Worm (Caenorhabditis elegans) whole organism, L1 larva: ENCODE results near the gene C53A5.2.
A peak's percentile ranks its signal among the peaks of the same experiment; 100 is the strongest.

ENCODE experiments used
- C04F5.9 ChIP-seq: sonication (generic microtip); optimal IDR thresholded peaks from 2 replicates; lab custom pipeline; 2016; ENCODE audit warnings: missing genetic modification characterization, missing compliant biosample characterization
- C16A3.4 ChIP-seq: fragments of 150-350 bp; optimal IDR thresholded peaks from 2 replicates; lab custom pipeline; 2014; ENCODE audit warnings: missing biosample characterization, missing genetic modification characterization
- alr-1 ChIP-seq: fragments of 200-800 bp; sonication (Bioruptor generic); optimal IDR thresholded peaks from 2 replicates; lab custom pipeline; 2018; ENCODE audit warnings: borderline replicate concordance, mild to moderate bottlenecking, missing genetic modification characterization, missing compliant biosample characterization
- ama-1 ChIP-seq: fragments of 150-350 bp; optimal IDR thresholded peaks from 2 replicates; lab custom pipeline; 2014
- ceh-63 ChIP-seq: fragments of 200-800 bp; sonication (Bioruptor generic); optimal IDR thresholded peaks from 2 replicates; lab custom pipeline; 2018; ENCODE audit warnings: mild to moderate bottlenecking, missing genetic modification characterization, missing compliant biosample characterization
- ceh-8 ChIP-seq: fragments of 200-800 bp; sonication (Bioruptor generic); optimal IDR thresholded peaks from 2 replicates; lab custom pipeline; 2018; ENCODE audit warnings: mild to moderate bottlenecking, missing genetic modification characterization, moderate library complexity, missing compliant biosample characterization
- ceh-82 ChIP-seq, 3 experiments: fragments of 150-350 bp in 1 of 3; sonication (generic microtip) in 2 of 3; optimal IDR thresholded peaks; 2 replicates each; lab custom pipeline; 2014 to 2017; ENCODE audit warnings: missing biosample characterization in 3 of 3, missing genetic modification characterization in 3 of 3
- dsc-1 ChIP-seq: sonication (generic microtip); optimal IDR thresholded peaks from 2 replicates; lab custom pipeline; 2016; ENCODE audit warnings: mild to moderate bottlenecking, missing genetic modification characterization, missing compliant biosample characterization
- efl-1 ChIP-seq, 4 experiments: fragments of 150-350 bp; optimal IDR thresholded peaks in 3 of 4; peaks in 1 of 4; 1 replicate in 1 of 4; 2 replicates in 3 of 4; lab custom pipeline; 2014; ENCODE audit warnings: missing biosample characterization in 2 of 4, missing genetic modification characterization in 2 of 4, missing genetic modification reagents in 2 of 4
- egl-13 ChIP-seq: sonication (generic microtip); optimal IDR thresholded peaks from 2 replicates; lab custom pipeline; 2016; ENCODE audit warnings: missing genotype, missing genetic modification reagents, missing genetic modification characterization, missing compliant biosample characterization
- elt-2 ChIP-seq: sonication (generic microtip); optimal IDR thresholded peaks from 2 replicates; lab custom pipeline; 2016; ENCODE audit warnings: missing genetic modification characterization, mild to moderate bottlenecking, inconsistent platforms, missing compliant biosample characterization, missing genetic modification reagents
- elt-3 ChIP-seq, 6 experiments: fragments of 150-350 bp in 1 of 6; sonication (generic microtip); optimal IDR thresholded peaks; 2 replicates each; lab custom pipeline; 2017 to 2018; ENCODE audit warnings: missing biosample characterization in 6 of 6, missing genetic modification characterization in 6 of 6, inconsistent platforms in 1 of 6
- ets-5 ChIP-seq: fragments of 200-800 bp; sonication (Bioruptor generic); IDR thresholded peaks from 2 replicates; pipeline ENCODE4 v1.3.6; 2022; ENCODE audit warnings: missing genetic modification characterization, missing compliant biosample characterization
- fkh-10 ChIP-seq: sonication (generic microtip); optimal IDR thresholded peaks from 2 replicates; lab custom pipeline; 2017; ENCODE audit warnings: missing biosample characterization, missing genetic modification reagents, missing genetic modification characterization
- fkh-4 ChIP-seq: sonication (generic microtip); optimal IDR thresholded peaks from 2 replicates; lab custom pipeline; 2016; ENCODE audit warnings: missing compliant biosample characterization, missing genetic modification characterization, borderline replicate concordance
- fkh-8 ChIP-seq: sonication (generic microtip); optimal IDR thresholded peaks from 2 replicates; lab custom pipeline; 2016; ENCODE audit warnings: mild to moderate bottlenecking, missing genetic modification characterization, missing compliant biosample characterization
- fos-1 ChIP-seq: fragments of 150-350 bp; optimal IDR thresholded peaks from 2 replicates; lab custom pipeline; 2014; ENCODE audit warnings: missing biosample characterization, missing genetic modification characterization
- hlh-4 ChIP-seq: sonication (generic microtip); optimal IDR thresholded peaks from 2 replicates; lab custom pipeline; 2016; ENCODE audit warnings: mild to moderate bottlenecking, missing genetic modification characterization, missing compliant biosample characterization
- irx-1 ChIP-seq: sonication (generic microtip); optimal IDR thresholded peaks from 2 replicates; lab custom pipeline; 2016; ENCODE audit warnings: missing genetic modification characterization, missing compliant biosample characterization
- lin-14 ChIP-seq: fragments of 200-800 bp; sonication (Bioruptor generic); optimal IDR thresholded peaks from 2 replicates; lab custom pipeline; 2018; ENCODE audit warnings: mild to moderate bottlenecking, missing genetic modification characterization, moderate library complexity, missing compliant biosample characterization
- lir-3 ChIP-seq: sonication (generic microtip); optimal IDR thresholded peaks from 2 replicates; lab custom pipeline; 2016; ENCODE audit warnings: mild to moderate bottlenecking, missing genetic modification characterization, moderate library complexity, missing compliant biosample characterization; ENCODE audit not compliant: poor library complexity
- mef-2 ChIP-seq: fragments of 150-350 bp; optimal IDR thresholded peaks from 2 replicates; lab custom pipeline; 2014; ENCODE audit warnings: missing biosample characterization, missing genetic modification characterization
- mep-1 ChIP-seq: fragments of 150-350 bp; optimal IDR thresholded peaks from 2 replicates; lab custom pipeline; 2014; ENCODE audit warnings: missing biosample characterization, missing genetic modification characterization
- nhr-11 ChIP-seq: fragments of 150-350 bp; optimal IDR thresholded peaks from 2 replicates; lab custom pipeline; 2014; ENCODE audit warnings: missing biosample characterization, missing genetic modification characterization
- nhr-12 ChIP-seq: sonication (generic microtip); optimal IDR thresholded peaks from 2 replicates; lab custom pipeline; 2017; ENCODE audit warnings: missing biosample characterization, missing genetic modification characterization
- nhr-19 ChIP-seq: fragments of 200-800 bp; sonication (Bioruptor generic); conservative IDR thresholded peaks from 2 replicates; pipeline ENCODE4 v1.3.6; 2022; ENCODE audit warnings: missing genetic modification characterization, missing compliant biosample characterization
- nhr-237 ChIP-seq: fragments of 150-350 bp; optimal IDR thresholded peaks from 2 replicates; lab custom pipeline; 2014; ENCODE audit warnings: missing biosample characterization, missing genetic modification characterization
- nhr-28 ChIP-seq: fragments of 150-350 bp; optimal IDR thresholded peaks from 2 replicates; lab custom pipeline; 2014; ENCODE audit warnings: missing biosample characterization, missing genetic modification characterization
- nhr-71 ChIP-seq: sonication (generic microtip); optimal IDR thresholded peaks from 2 replicates; lab custom pipeline; 2016; ENCODE audit warnings: mild to moderate bottlenecking, missing genetic modification characterization, moderate library complexity, missing compliant biosample characterization
- pag-3 ChIP-seq: sonication (generic microtip); optimal IDR thresholded peaks from 2 replicates; lab custom pipeline; 2017; ENCODE audit warnings: missing genetic modification characterization, mild to moderate bottlenecking, missing compliant biosample characterization, antibody characterized with exemption, borderline replicate concordance; ENCODE audit not compliant: insufficient read depth
- rnt-1 ChIP-seq: sonication (generic microtip); optimal IDR thresholded peaks from 2 replicates; lab custom pipeline; 2016; ENCODE audit warnings: mild to moderate bottlenecking, missing genetic modification characterization, moderate library complexity, missing compliant biosample characterization
- snpc-4 ChIP-seq: fragments of 150-350 bp; optimal IDR thresholded peaks from 2 replicates; lab custom pipeline; 2014; ENCODE audit warnings: missing biosample characterization, missing genetic modification characterization
- snu-23 ChIP-seq: sonication (generic microtip); optimal IDR thresholded peaks from 2 replicates; lab custom pipeline; 2016; ENCODE audit warnings: missing genetic modification characterization, missing compliant biosample characterization
- sptf-1 ChIP-seq: fragments of 150-350 bp; optimal IDR thresholded peaks from 2 replicates; lab custom pipeline; 2014; ENCODE audit warnings: missing biosample characterization, missing genetic modification characterization
- tlp-1 ChIP-seq: fragments of 150-350 bp; optimal IDR thresholded peaks from 2 replicates; lab custom pipeline; 2014; ENCODE audit warnings: missing biosample characterization, missing genetic modification characterization
- unc-130 ChIP-seq: fragments of 150-350 bp; optimal IDR thresholded peaks from 2 replicates; lab custom pipeline; 2017; ENCODE audit warnings: missing biosample characterization, missing genetic modification characterization, inconsistent platforms
- unc-30 ChIP-seq: sonication (generic microtip); optimal IDR thresholded peaks from 2 replicates; lab custom pipeline; 2017; ENCODE audit warnings: missing biosample characterization, missing genetic modification characterization
- vab-15 ChIP-seq: sonication (generic microtip); optimal IDR thresholded peaks from 2 replicates; lab custom pipeline; 2017; ENCODE audit warnings: missing genotype, mild to moderate bottlenecking, missing genetic modification characterization, missing compliant biosample characterization
- zip-4 ChIP-seq: fragments of 200-800 bp; sonication (Bioruptor generic); optimal IDR thresholded peaks from 2 replicates; lab custom pipeline; 2018; ENCODE audit warnings: mild to moderate bottlenecking, missing genetic modification characterization, moderate library complexity, missing compliant biosample characterization
- ztf-11 ChIP-seq, 2 experiments: sonication (generic microtip); optimal IDR thresholded peaks; 2 replicates each; lab custom pipeline; 2016 to 2017; ENCODE audit warnings: missing genetic modification characterization in 2 of 2, missing biosample characterization in 1 of 2, missing compliant biosample characterization in 1 of 2
- ztf-4 ChIP-seq: fragments of 150-350 bp; optimal IDR thresholded peaks from 2 replicates; lab custom pipeline; 2014; ENCODE audit warnings: missing biosample characterization, missing genetic modification characterization

The C53A5.2 gene

DNA sequence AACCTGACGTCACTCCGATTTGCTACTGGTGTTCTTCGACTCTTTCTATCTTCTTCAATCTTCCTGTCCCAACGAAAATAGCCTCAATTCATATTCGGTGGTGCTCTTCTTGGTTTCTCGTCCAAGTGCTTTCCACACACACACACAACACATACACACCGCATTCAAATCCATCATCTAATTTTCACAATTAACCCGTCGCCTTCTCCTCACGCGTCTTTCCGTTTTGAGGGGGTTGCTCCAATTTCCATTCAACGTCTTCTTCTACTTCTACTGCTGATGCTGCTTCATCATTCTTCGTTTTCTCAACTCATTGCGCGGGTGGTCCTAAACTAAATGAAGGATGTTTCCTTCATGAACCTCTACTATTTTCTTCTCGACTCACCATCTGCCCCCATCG lies 31.9 kb downstream of the C53A5.2 start:
- TF ChIP-seq lin-14 (GFP tag; lab: Kevin White, UChicago) (peak; percentile 25), pag-3 (tag; lab: Kevin White, UChicago) (no peak)

DNA sequence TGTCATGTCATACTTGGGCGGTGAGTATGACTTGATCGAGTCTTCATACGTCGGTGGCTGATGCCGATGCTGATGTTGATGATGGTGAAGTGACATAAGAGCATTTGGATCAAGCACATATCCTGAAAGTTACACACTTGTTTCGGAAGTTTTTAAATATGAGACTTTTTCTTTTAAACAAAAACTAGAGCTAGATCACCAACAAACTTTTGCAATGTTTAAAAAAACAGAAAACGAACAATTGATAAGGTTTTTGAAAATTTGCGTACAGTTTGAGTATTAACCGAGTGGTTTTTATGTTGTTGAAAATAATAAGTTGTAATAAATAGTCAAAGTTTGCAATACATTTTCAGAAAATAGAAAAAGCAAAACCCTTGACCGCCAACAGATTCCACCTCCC lies 38.4 kb downstream of the C53A5.2 start, which contains the start of gene R02D5.4:
TSS of gene R02D5.4 (minus strand) at position 101 of the 400 bp plus-strand sequence.
- TF ChIP-seq zip-4 (no peak), mep-1 (tag; lab: Kevin White, UChicago) (no peak), ceh-82 (tag; optimal IDR thresholded peaks at IDR 0.05; lab: Kevin White, UChicago) (no peak), tlp-1 (tag; lab: Kevin White, UChicago) (no peak)
- TF ChIP-seq, all 84 proteins: peak for 0

DNA sequence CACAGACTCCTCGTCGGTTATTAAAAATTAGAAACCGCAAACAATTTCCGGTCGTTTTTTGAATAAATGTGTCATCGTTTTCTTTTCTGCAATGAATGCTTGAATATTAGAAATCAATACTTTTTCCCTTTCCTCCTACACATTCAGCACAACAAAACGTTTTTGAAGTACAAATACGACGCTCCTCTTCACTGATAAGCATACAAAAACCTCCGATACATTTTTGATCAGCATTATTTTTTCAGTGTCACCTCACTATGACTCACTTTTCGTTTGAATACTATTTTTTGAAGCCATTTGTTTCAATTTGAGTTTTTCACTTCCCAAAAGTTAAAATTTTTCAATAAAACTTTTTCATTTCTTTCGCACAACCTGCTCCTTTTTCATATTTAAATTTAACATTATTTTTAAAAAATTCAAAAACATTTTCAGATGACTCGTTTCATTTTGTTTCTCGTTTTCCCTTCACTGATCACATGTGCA lies 40.2 kb downstream of the C53A5.2 start, which contains the start of gene R02D5.3:
TSS of gene R02D5.3 (plus strand) at position 433 of the 483 bp plus-strand sequence.
- TF ChIP-seq alr-1 (tag; lab: Kevin White, UChicago) (no peak), elt-2 (tag; lab: Kevin White, UChicago) (peak; percentile 34)

DNA sequence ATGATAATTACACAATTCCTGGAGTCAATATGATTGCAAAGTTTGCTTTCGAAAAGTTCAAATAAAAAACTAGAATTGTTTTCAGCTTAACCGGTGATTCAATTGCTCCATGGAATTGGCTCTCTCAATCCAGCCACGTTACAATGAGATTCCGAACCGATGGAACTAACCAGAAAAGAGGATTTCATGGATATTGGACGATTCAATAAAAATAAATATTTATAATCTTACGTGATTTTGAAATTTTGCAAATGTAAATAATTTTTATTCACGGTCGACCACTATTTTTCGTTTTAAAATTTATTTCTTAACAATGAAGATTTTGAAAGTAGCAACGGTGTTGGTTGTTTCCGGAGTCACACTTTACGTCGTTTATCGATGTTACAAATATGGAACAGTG lies 41.0 kb downstream of the C53A5.2 start, which contains the start of gene R02D5.10:
TSS of gene R02D5.10 (plus strand) at position 301 of the 400 bp plus-strand sequence.
- no peak for TF ChIP-seq elt-3 (tag; optimal IDR thresholded peaks at IDR 0.05; lab: Kevin White, UChicago)
- no peak for TF ChIP-seq C16A3.4 (tag; lab: Kevin White, UChicago)
- TF ChIP-seq fkh-10 (GFP tag; lab: Kevin White, UChicago), result no peak
- no peak for TF ChIP-seq ceh-63
- no peak for TF ChIP-seq snu-23
- no peak for TF ChIP-seq ztf-11 (tag; optimal IDR thresholded peaks at IDR 0.05; lab: Kevin White, UChicago)
- no peak for TF ChIP-seq rnt-1
- TF ChIP-seq nhr-237 (tag; lab: Kevin White, UChicago), result no peak
- TF ChIP-seq nhr-19, result no peak
- no peak for TF ChIP-seq nhr-11 (tag; lab: Kevin White, UChicago)
- TF ChIP-seq nhr-12 (tag; lab: Kevin White, UChicago), result no peak
- TF ChIP-seq fkh-8 (tag; lab: Kevin White, UChicago), result no peak
- no peak for TF ChIP-seq elt-2 (tag; lab: Kevin White, UChicago)
- TF ChIP-seq dsc-1 (tag; lab: Kevin White, UChicago), result no peak

DNA sequence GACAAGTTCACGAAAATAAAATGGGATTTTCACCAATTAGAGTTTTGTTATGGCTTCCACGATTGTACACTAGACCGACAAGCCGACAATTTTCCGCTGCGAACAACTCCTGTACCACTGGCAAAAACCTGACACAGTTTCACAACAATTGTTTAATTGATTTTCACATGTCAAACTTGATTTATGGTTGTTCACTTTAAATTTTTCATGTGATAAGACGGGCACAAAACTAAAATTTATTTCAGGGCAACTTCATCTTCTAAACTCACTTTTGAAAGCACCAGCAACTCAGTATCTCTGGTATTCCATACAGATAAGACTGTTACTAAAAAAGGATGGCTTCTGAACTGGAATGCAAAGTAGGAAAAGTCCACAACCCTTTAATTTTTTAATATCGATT lies 41.6 kb downstream of the C53A5.2 start, which contains the start of gene R02D5.7:
TSS of gene R02D5.7 (minus strand) at position 101 of the 400 bp plus-strand sequence.
- TF ChIP-seq lin-14 (GFP tag; lab: Kevin White, UChicago) (no peak), nhr-237 (tag; lab: Kevin White, UChicago) (no peak), tlp-1 (tag; lab: Kevin White, UChicago) (no peak), mep-1 (tag; lab: Kevin White, UChicago) (no peak), nhr-71 (tag; lab: Kevin White, UChicago) (no peak), ets-5 (GFP tag; lab: Robert Waterston, UW) (no peak), sptf-1 (tag; lab: Kevin White, UChicago) (no peak), C04F5.9 (tag; lab: Kevin White, UChicago) (no peak), ztf-4 (tag; lab: Kevin White, UChicago) (no peak), mef-2 (no peak), vab-15 (tag; lab: Kevin White, UChicago) (no peak), ceh-8 (GFP tag; lab: Kevin White, UChicago) (no peak), irx-1 (no peak)

DNA sequence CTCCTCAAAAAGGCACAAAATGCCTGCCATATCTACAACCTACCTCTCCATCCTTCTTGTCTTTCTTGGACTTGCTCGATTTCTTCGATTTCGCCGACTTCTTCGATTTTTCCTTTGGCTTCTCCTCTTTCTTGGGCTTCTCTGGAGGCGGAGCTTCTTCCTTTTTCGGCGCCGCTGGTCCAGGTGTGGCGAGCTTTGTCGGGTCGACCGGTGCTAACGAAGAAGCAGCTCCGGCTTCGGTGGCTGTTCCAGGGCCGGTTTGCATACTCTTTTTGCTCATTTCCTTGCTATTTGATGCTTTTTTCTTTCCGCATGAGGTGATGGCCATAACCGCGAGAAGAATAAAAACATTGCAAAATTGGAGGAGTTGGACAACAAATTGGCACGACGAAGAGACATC lies 42.5 kb downstream of the C53A5.2 start:
- TF ChIP-seq unc-130, result no peak
- no peak for TF ChIP-seq lir-3 (tag; lab: Kevin White, UChicago)
- no peak for TF ChIP-seq ztf-4 (tag; lab: Kevin White, UChicago)
- TF ChIP-seq hlh-4 (tag; lab: Kevin White, UChicago), result no peak
- TF ChIP-seq unc-30 (tag; lab: Kevin White, UChicago), result no peak
- no peak for TF ChIP-seq efl-1 (optimal IDR thresholded peaks at IDR 0.05; lab: Kevin White, UChicago)
- no peak for TF ChIP-seq efl-1 (GFP tag; optimal IDR thresholded peaks at IDR 0.05 in 1 of 2; lab: Kevin White, UChicago)
- no peak for TF ChIP-seq snpc-4 (tag; lab: Kevin White, UChicago)
- TF ChIP-seq dsc-1 (tag; lab: Kevin White, UChicago), result no peak
- TF ChIP-seq ama-1 (lab: Kevin White, UChicago), result no peak
- TF ChIP-seq egl-13, result no peak
- TF ChIP-seq fos-1 (tag; lab: Kevin White, UChicago), result no peak
- TF ChIP-seq zip-4, result no peak
- no peak for TF ChIP-seq fkh-4 (tag; lab: Kevin White, UChicago)
- no peak for TF ChIP-seq sptf-1 (tag; lab: Kevin White, UChicago)
- TF ChIP-seq nhr-28, result no peak
- TF ChIP-seq C16A3.4 (tag; lab: Kevin White, UChicago), result no peak
- TF ChIP-seq ceh-82 (tag; optimal IDR thresholded peaks at IDR 0.05; lab: Kevin White, UChicago), result no peak
